Fruit fly (Drosophila melanogaster) whole organism, wandering third instar larva: Measurements from ENCODE around the gene CG11791.

ENCODE experiments used
- OdsH ChIP-seq: fragments of 200-800 bp; sonication (Bioruptor generic); optimal IDR thresholded peaks from 2 replicates; lab custom pipeline; 2016; ENCODE audit warnings: missing biosample characterization, mild to moderate bottlenecking, missing genetic modification characterization
- ey ChIP-seq: fragments of 200-800 bp; sonication (Bioruptor generic); optimal IDR thresholded peaks from 2 replicates; lab custom pipeline; 2016; ENCODE audit warnings: missing biosample characterization, missing genetic modification characterization

DNA sequence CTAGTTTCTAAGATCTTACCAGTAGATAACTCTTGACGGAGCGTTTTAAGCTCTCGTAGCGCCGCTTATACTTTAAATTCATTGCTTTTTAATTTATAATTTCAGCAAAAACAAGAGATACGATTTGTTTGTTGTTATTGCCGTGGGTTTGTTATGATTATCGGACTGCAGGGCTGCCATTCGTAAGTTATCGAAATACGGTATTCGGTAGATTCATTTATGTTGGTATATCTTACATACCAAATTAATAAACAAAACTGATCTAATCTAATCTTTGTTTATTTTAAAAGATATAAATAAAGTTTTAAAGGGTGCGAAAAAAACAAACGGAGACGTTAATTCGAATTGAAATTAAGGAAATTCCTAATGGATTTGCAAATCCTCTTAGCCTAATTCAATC, 6.6 kb downstream of the CG11791 start, which contains the start of the genes CG31111 and stac:
- no peak for TF ChIP-seq OdsH
- no peak for TF ChIP-seq ey (GFP tag; lab: Kevin White, UChicago)
